Worm (Caenorhabditis elegans) whole organism, L2 larva: Measurements from ENCODE around the gene F57B1.5.
A peak's percentile ranks its signal among the peaks of the same experiment; 100 is the strongest.

Experiments
- C34F6.9 ChIP-seq: fragments of 150-350 bp; optimal IDR thresholded peaks from 2 replicates; lab custom pipeline; 2014; ENCODE audit warnings: missing biosample characterization, missing genetic modification characterization
- F13H6.1 ChIP-seq: sonication (generic microtip); optimal IDR thresholded peaks from 2 replicates; lab custom pipeline; 2016; ENCODE audit warnings: missing genetic modification characterization, missing compliant biosample characterization
- R02D3.7 ChIP-seq: fragments of 150-350 bp; optimal IDR thresholded peaks from 2 replicates; lab custom pipeline; 2014; ENCODE audit warnings: missing biosample characterization, missing genetic modification characterization
- alr-1 ChIP-seq: fragments of 150-350 bp; optimal IDR thresholded peaks from 2 replicates; lab custom pipeline; 2014; ENCODE audit warnings: missing biosample characterization, missing genetic modification characterization
- ama-1 ChIP-seq: fragments of 150-350 bp; optimal IDR thresholded peaks from 2 replicates; lab custom pipeline; 2018; ENCODE audit warnings: inconsistent platforms
- blmp-1 ChIP-seq: sonication (generic microtip); optimal IDR thresholded peaks from 2 replicates; lab custom pipeline; 2017; ENCODE audit warnings: missing genetic modification characterization, mild to moderate bottlenecking, missing compliant biosample characterization, antibody characterized with exemption, moderate library complexity; ENCODE audit not compliant: insufficient read depth
- dmd-4 ChIP-seq: sonication (generic microtip); optimal IDR thresholded peaks from 2 replicates; lab custom pipeline; 2017; ENCODE audit warnings: missing biosample characterization, missing genetic modification characterization
- egl-27 ChIP-seq: sonication (generic microtip); optimal IDR thresholded peaks from 3 replicates; lab custom pipeline; 2017; ENCODE audit warnings: missing biosample characterization, missing genetic modification reagents, missing genetic modification characterization
- elt-3 ChIP-seq: sonication (generic microtip); optimal IDR thresholded peaks from 2 replicates; lab custom pipeline; 2017; ENCODE audit warnings: missing biosample characterization, missing genetic modification characterization
- fos-1 ChIP-seq: fragments of 150-350 bp; optimal IDR thresholded peaks from 2 replicates; lab custom pipeline; 2014; ENCODE audit warnings: missing biosample characterization, missing genetic modification characterization
- gmeb-1 ChIP-seq: fragments of 150-350 bp; optimal IDR thresholded peaks from 2 replicates; lab custom pipeline; 2014; ENCODE audit warnings: missing biosample characterization, missing genetic modification characterization
- lin-13 ChIP-seq: fragments of 150-350 bp; optimal IDR thresholded peaks from 2 replicates; lab custom pipeline; 2014; ENCODE audit warnings: missing biosample characterization, missing genetic modification reagents, missing genetic modification characterization
- lin-39 ChIP-seq: fragments of 150-350 bp; optimal IDR thresholded peaks from 2 replicates; lab custom pipeline; 2014; ENCODE audit warnings: missing biosample characterization, missing genetic modification reagents, missing genetic modification characterization
- lsy-2 ChIP-seq, 2 experiments: fragments of 150-350 bp in 1 of 2; sonication (generic microtip) in 1 of 2; optimal IDR thresholded peaks; 2 replicates each; lab custom pipeline; 2014 to 2017; ENCODE audit warnings: missing biosample characterization in 2 of 2, missing genetic modification characterization in 2 of 2
- nhr-21 ChIP-seq: fragments of 150-350 bp; optimal IDR thresholded peaks from 2 replicates; lab custom pipeline; 2014; ENCODE audit warnings: missing biosample characterization, missing genetic modification characterization
- nhr-6 ChIP-seq: fragments of 150-350 bp; optimal IDR thresholded peaks from 2 replicates; lab custom pipeline; 2014; ENCODE audit warnings: missing biosample characterization, missing genetic modification characterization
- peb-1 ChIP-seq: fragments of 150-350 bp; optimal IDR thresholded peaks from 2 replicates; lab custom pipeline; 2014; ENCODE audit warnings: missing biosample characterization, missing genetic modification characterization
- sem-4 ChIP-seq: fragments of 150-350 bp; optimal IDR thresholded peaks from 2 replicates; lab custom pipeline; 2014; ENCODE audit warnings: missing biosample characterization, missing genetic modification reagents, missing genetic modification characterization
- sma-3 ChIP-seq: sonication (generic microtip); optimal IDR thresholded peaks from 2 replicates; lab custom pipeline; 2016; ENCODE audit warnings: missing genetic modification reagents, missing genetic modification characterization, missing compliant biosample characterization
- sma-9 ChIP-seq, 2 experiments: fragments of 150-350 bp in 1 of 2; sonication (generic microtip) in 1 of 2; optimal IDR thresholded peaks; 2 replicates each; lab custom pipeline; 2014 to 2016; ENCODE audit warnings: missing genetic modification characterization in 2 of 2, mild to moderate bottlenecking in 1 of 2, missing biosample characterization in 1 of 2, missing compliant biosample characterization in 1 of 2, missing genetic modification reagents in 1 of 2, moderate library complexity in 1 of 2
- snpc-4 ChIP-seq: fragments of 150-350 bp; optimal IDR thresholded peaks from 2 replicates; lab custom pipeline; 2014; ENCODE audit warnings: missing biosample characterization, missing genetic modification characterization
- unc-62 ChIP-seq: fragments of 150-350 bp; optimal IDR thresholded peaks from 2 replicates; lab custom pipeline; 2014; ENCODE audit warnings: missing biosample characterization, missing genetic modification reagents, missing genetic modification characterization
- zag-1 ChIP-seq: fragments of 150-350 bp; optimal IDR thresholded peaks from 2 replicates; lab custom pipeline; 2014; ENCODE audit warnings: missing biosample characterization, missing genetic modification characterization
- ztf-1 ChIP-seq: fragments of 200-800 bp; sonication (Bioruptor generic); conservative IDR thresholded peaks from 2 replicates; pipeline ENCODE4 v1.3.6; 2022; ENCODE audit warnings: missing genetic modification characterization, missing compliant biosample characterization
- ztf-11 ChIP-seq: sonication (generic microtip); optimal IDR thresholded peaks from 2 replicates; lab custom pipeline; 2017; ENCODE audit warnings: missing biosample characterization, missing genetic modification characterization

The F57B1.5 gene

ce11 chrV:13243205-13243604 is 35.7 kb downstream of the F57B1.5 start:
- TF ChIP-seq blmp-1 (tag; lab: Kevin White, UChicago) (peak; percentile 8), egl-27 (tag; lab: Kevin White, UChicago) (peak; percentile 60), ztf-1 (GFP tag; lab: Robert Waterston, UW) (no peak), sma-9 (GFP tag; optimal IDR thresholded peaks at IDR 0.05; lab: Kevin White, UChicago) (peak; percentile 99), sma-9 (tag; optimal IDR thresholded peaks at IDR 0.05; lab: Kevin White, UChicago) (no peak), nhr-21 (tag; lab: Kevin White, UChicago) (peak; percentile 62), elt-3 (no peak), sem-4 (tag; lab: Kevin White, UChicago) (peak; percentile 40), fos-1 (peak; percentile 17), zag-1 (tag; lab: Kevin White, UChicago) (no peak), nhr-6 (tag; lab: Kevin White, UChicago) (no peak)

- TF ChIP-seq peb-1 (tag; lab: Kevin White, UChicago), result no peak
- no peak for TF ChIP-seq lsy-2 (tag; optimal IDR thresholded peaks at IDR 0.05; lab: Kevin White, UChicago)
- TF ChIP-seq ama-1 (lab: Kevin White, UChicago), result no peak
- TF ChIP-seq R02D3.7 (tag; lab: Kevin White, UChicago), result no peak
- TF ChIP-seq lin-13 (GFP tag; lab: Kevin White, UChicago), result no peak
- no peak for TF ChIP-seq nhr-21 (tag; lab: Kevin White, UChicago)
- no peak for TF ChIP-seq lin-39
- no peak for TF ChIP-seq nhr-6 (tag; lab: Kevin White, UChicago)
- TF ChIP-seq alr-1, result no peak
- no peak for TF ChIP-seq dmd-4
- no peak for TF ChIP-seq gmeb-1 (tag; lab: Kevin White, UChicago)
- no peak for TF ChIP-seq F13H6.1 (tag; lab: Kevin White, UChicago)
- no peak for TF ChIP-seq snpc-4 (tag; lab: Kevin White, UChicago)
- TF ChIP-seq unc-62, result no peak
Observed at ce11 chrV:13249436-13249835, 41.9 kb downstream of the F57B1.5 start, which contains the start of gene odr-3. TSS of gene odr-3 (minus strand) at chrV:13249536.

ce11 chrV:13252862-13253261 is 45.3 kb downstream of the F57B1.5 start:
- peak in 1 of 2 experiments; percentile 40 for TF ChIP-seq lsy-2 (tag; optimal IDR thresholded peaks at IDR 0.05; lab: Kevin White, UChicago)
- no peak for TF ChIP-seq ztf-11
- peak; percentile 33 for TF ChIP-seq C34F6.9 (tag; lab: Kevin White, UChicago)
- no peak for TF ChIP-seq sma-3
